Fruit fly (Drosophila melanogaster) whole organism, embryonic: ENCODE data around the gene MsrA.
A peak's percentile ranks its signal among the peaks of the same experiment; 100 is the strongest.

ENCODE experiments used
- BEAF-32 ChIP-seq: fragments of 200-800 bp; sonication (Bioruptor generic); optimal IDR thresholded peaks from 3 replicates; lab custom pipeline; 2017; ENCODE audit warnings: missing biosample characterization, missing genetic modification characterization, mild to moderate bottlenecking, moderate library complexity, missing genetic modification reagents
- Bgb ChIP-seq: fragments of 200-800 bp; sonication (Bioruptor generic); IDR thresholded peaks from 2 replicates; pipeline ENCODE4 v1.3.6; 2022; ENCODE audit warnings: missing biosample characterization, missing genetic modification characterization; ENCODE audit not compliant: partially characterized antibody
- BtbVII ChIP-seq: fragments of 200-800 bp; sonication (Bioruptor generic); optimal IDR thresholded peaks from 3 replicates; lab custom pipeline; 2017; ENCODE audit warnings: missing biosample characterization, mild to moderate bottlenecking, missing genetic modification characterization
- CG10267 ChIP-seq: fragments of 200-800 bp; sonication (Bioruptor generic); optimal IDR thresholded peaks from 2 replicates; lab custom pipeline; 2018; ENCODE audit warnings: missing biosample characterization, mild to moderate bottlenecking, missing genetic modification characterization, moderate library complexity
- CG12659 ChIP-seq: fragments of 200-800 bp; sonication (Bioruptor generic); optimal IDR thresholded peaks from 3 replicates; lab custom pipeline; 2017; ENCODE audit warnings: mild to moderate bottlenecking, missing biosample characterization, missing genetic modification reagents, missing genetic modification characterization
- CG15479 ChIP-seq: fragments of 200-800 bp; sonication (Bioruptor generic); optimal IDR thresholded peaks from 3 replicates; lab custom pipeline; 2019; ENCODE audit warnings: missing biosample characterization, mild to moderate bottlenecking, missing genetic modification characterization, moderate library complexity
- CG15514 ChIP-seq: fragments of 200-800 bp; sonication (Bioruptor generic); optimal IDR thresholded peaks from 3 replicates; lab custom pipeline; 2017; ENCODE audit warnings: missing biosample characterization, missing genetic modification characterization, mild to moderate bottlenecking, moderate library complexity, missing genetic modification reagents
- CG15601 ChIP-seq: fragments of 200-800 bp; sonication (Bioruptor generic); optimal IDR thresholded peaks from 3 replicates; lab custom pipeline; 2019; ENCODE audit warnings: missing biosample characterization, mild to moderate bottlenecking, missing genetic modification characterization, moderate library complexity
- CG17186 ChIP-seq: fragments of 200-800 bp; sonication (Bioruptor generic); optimal IDR thresholded peaks from 3 replicates; lab custom pipeline; 2017; ENCODE audit warnings: missing biosample characterization, missing genetic modification reagents, missing genetic modification characterization
- CG17829 ChIP-seq: fragments of 200-800 bp; optimal IDR thresholded peaks from 2 replicates; lab custom pipeline; 2019; ENCODE audit warnings: missing biosample characterization, mild to moderate bottlenecking, missing genetic modification characterization, moderate library complexity
- CG2116 ChIP-seq: fragments of 200-800 bp; sonication (Bioruptor generic); optimal IDR thresholded peaks from 3 replicates; lab custom pipeline; 2018; ENCODE audit warnings: missing biosample characterization, mild to moderate bottlenecking, missing genetic modification characterization
- CG2199 ChIP-seq: fragments of 200-800 bp; sonication (Bioruptor generic); IDR thresholded peaks from 3 replicates; pipeline ENCODE4 v1.3.6; 2022; ENCODE audit warnings: missing biosample characterization, missing genetic modification characterization
- CG2712 ChIP-seq: fragments of 200-800 bp; optimal IDR thresholded peaks from 3 replicates; lab custom pipeline; 2019; ENCODE audit warnings: missing biosample characterization, mild to moderate bottlenecking, missing genetic modification characterization, moderate library complexity
- CG3163 ChIP-seq: fragments of 200-800 bp; sonication (Bioruptor generic); optimal IDR thresholded peaks from 3 replicates; lab custom pipeline; 2016; ENCODE audit warnings: missing biosample characterization, missing genetic modification characterization
- CG32772 ChIP-seq: fragments of 200-800 bp; sonication (Bioruptor generic); IDR thresholded peaks from 2 replicates; pipeline ENCODE4 v1.3.6; 2022; ENCODE audit warnings: missing biosample characterization, missing genetic modification characterization
- CG34224 ChIP-seq: fragments of 200-800 bp; sonication (Bioruptor generic); IDR thresholded peaks from 3 replicates; pipeline ENCODE4 v1.3.6; 2022; ENCODE audit warnings: missing biosample characterization, missing genetic modification characterization; ENCODE audit not compliant: partially characterized antibody
- CG7271 ChIP-seq: fragments of 200-800 bp; sonication (Bioruptor generic); optimal IDR thresholded peaks from 2 replicates; lab custom pipeline; 2018; ENCODE audit warnings: missing biosample characterization, mild to moderate bottlenecking, missing genetic modification characterization, moderate library complexity
- CG7928 ChIP-seq: fragments of 200-800 bp; sonication (Bioruptor generic); optimal IDR thresholded peaks from 2 replicates; lab custom pipeline; 2017; ENCODE audit warnings: missing biosample characterization, mild to moderate bottlenecking, missing genetic modification characterization
- CG8290 ChIP-seq, 3 experiments: fragments of 200-800 bp; sonication (Bioruptor generic); optimal IDR thresholded peaks; 2 replicates each; lab custom pipeline; 2016 to 2019; ENCODE audit warnings: missing biosample characterization in 3 of 3, missing genetic modification characterization in 3 of 3, mild to moderate bottlenecking in 2 of 3, moderate library complexity in 1 of 3
- CG9797 ChIP-seq: fragments of 200-800 bp; sonication (Bioruptor generic); optimal IDR thresholded peaks from 3 replicates; lab custom pipeline; 2018; ENCODE audit warnings: missing biosample characterization, mild to moderate bottlenecking, missing genetic modification characterization
- Dll ChIP-seq: fragments of 200-800 bp; sonication (Bioruptor generic); IDR thresholded peaks from 4 replicates; pipeline ENCODE4 v1.3.6; 2022; ENCODE audit warnings: missing biosample characterization, missing genetic modification characterization; ENCODE audit not compliant: partially characterized antibody
- Doc2 ChIP-seq: fragments of 200-800 bp; sonication (Bioruptor generic); IDR thresholded peaks from 2 replicates; pipeline ENCODE4 v1.3.6; 2022; ENCODE audit warnings: missing biosample characterization, missing genetic modification characterization
- Dref ChIP-seq: fragments of 200-800 bp; sonication (Bioruptor generic); IDR thresholded peaks from 2 replicates; pipeline ENCODE4 v1.3.6; 2022; ENCODE audit warnings: missing biosample characterization, missing genetic modification characterization
- E2f1 ChIP-seq: fragments of 200-800 bp; sonication (Bioruptor generic); IDR thresholded peaks from 2 replicates; pipeline ENCODE4 v1.3.6; 2022; ENCODE audit warnings: missing biosample characterization, missing genetic modification characterization
- HLHmδ ChIP-seq: fragments of 200-800 bp; sonication (Bioruptor generic); optimal IDR thresholded peaks from 2 replicates; lab custom pipeline; 2018; ENCODE audit warnings: missing biosample characterization, mild to moderate bottlenecking, missing genetic modification characterization, moderate library complexity
- MBD-R2 ChIP-seq: fragments of 200-800 bp; sonication (Bioruptor generic); IDR thresholded peaks from 2 replicates; pipeline ENCODE4 v1.3.6; 2022; ENCODE audit warnings: missing biosample characterization, missing genetic modification characterization
- MESR4 ChIP-seq: fragments of 200-800 bp; sonication (Bioruptor generic); optimal IDR thresholded peaks from 2 replicates; lab custom pipeline; 2018; ENCODE audit warnings: missing biosample characterization, mild to moderate bottlenecking, missing genetic modification characterization, moderate library complexity
- Pdp1 ChIP-seq, 2 experiments: fragments of 200-800 bp; sonication (Bioruptor generic); optimal IDR thresholded peaks; 3 replicates each; lab custom pipeline; 2016; ENCODE audit warnings: missing biosample characterization in 2 of 2, missing genetic modification characterization in 2 of 2, mild to moderate bottlenecking in 1 of 2, moderate library complexity in 1 of 2
- Side ChIP-seq: fragments of 200-800 bp; sonication (Bioruptor generic); optimal IDR thresholded peaks from 2 replicates; lab custom pipeline; 2016; ENCODE audit warnings: missing biosample characterization, missing genetic modification characterization
- Sry-δ ChIP-seq: fragments of 200-800 bp; sonication (Bioruptor generic); optimal IDR thresholded peaks from 2 replicates; lab custom pipeline; 2016; ENCODE audit warnings: missing biosample characterization, missing genetic modification characterization
- Usf ChIP-seq: fragments of 200-800 bp; sonication (Bioruptor generic); optimal IDR thresholded peaks from 2 replicates; lab custom pipeline; 2017; ENCODE audit warnings: missing genotype, missing biosample characterization, missing genetic modification characterization
- YL-1 ChIP-seq: fragments of 200-800 bp; sonication (Bioruptor generic); optimal IDR thresholded peaks from 3 replicates; lab custom pipeline; 2017; ENCODE audit warnings: missing biosample characterization, mild to moderate bottlenecking, missing genetic modification characterization
- amos ChIP-seq: fragments of 200-800 bp; sonication (Bioruptor generic); IDR thresholded peaks from 2 replicates; pipeline ENCODE4 v1.3.6; 2022; ENCODE audit warnings: missing biosample characterization, missing genetic modification characterization; ENCODE audit not compliant: partially characterized antibody
- aop ChIP-seq: fragments of 200-800 bp; sonication (Bioruptor generic); IDR thresholded peaks from 2 replicates; pipeline ENCODE4 v1.3.6; 2022; ENCODE audit warnings: missing biosample characterization, missing genetic modification characterization
- cad ChIP-seq: fragments of >200 bp; optimal IDR thresholded peaks from 2 replicates; lab custom pipeline; 2017; ENCODE audit warnings: missing biosample characterization, missing genetic modification characterization
- crp ChIP-seq, 2 experiments: fragments of 200-800 bp; sonication (Bioruptor generic); optimal IDR thresholded peaks; 2 replicates in 1 of 2; 3 replicates in 1 of 2; lab custom pipeline; 2017; ENCODE audit warnings: missing biosample characterization in 2 of 2, missing genetic modification characterization in 2 of 2, mild to moderate bottlenecking in 1 of 2, moderate library complexity in 1 of 2
- gfzf ChIP-seq: fragments of 200-800 bp; sonication (Bioruptor generic); optimal IDR thresholded peaks from 2 replicates; lab custom pipeline; 2016; ENCODE audit warnings: missing biosample characterization, mild to moderate bottlenecking, missing genetic modification characterization, moderate library complexity
- inv ChIP-seq: fragments of 200-800 bp; sonication (Bioruptor generic); IDR thresholded peaks from 2 replicates; pipeline ENCODE4 v1.3.6; 2022; ENCODE audit warnings: missing biosample characterization, missing genetic modification characterization; ENCODE audit not compliant: partially characterized antibody
- mld ChIP-seq: fragments of 200-800 bp; sonication (Bioruptor generic); IDR thresholded peaks from 3 replicates; pipeline ENCODE4 v1.3.6; 2022; ENCODE audit warnings: missing biosample characterization, missing genetic modification characterization; ENCODE audit not compliant: partially characterized antibody
- nmo ChIP-seq: fragments of 200-800 bp; sonication (Bioruptor generic); optimal IDR thresholded peaks from 2 replicates; lab custom pipeline; 2018; ENCODE audit warnings: missing biosample characterization, mild to moderate bottlenecking, missing genetic modification characterization, moderate library complexity
- org-1 ChIP-seq: fragments of 200-800 bp; sonication (Bioruptor generic); optimal IDR thresholded peaks from 2 replicates; lab custom pipeline; 2017; ENCODE audit warnings: missing biosample characterization, missing genetic modification characterization
- phol ChIP-seq: fragments of 200-800 bp; sonication (Bioruptor generic); optimal IDR thresholded peaks from 3 replicates; lab custom pipeline; 2018; ENCODE audit warnings: missing biosample characterization, mild to moderate bottlenecking, missing genetic modification characterization, moderate library complexity
- tna ChIP-seq: fragments of 200-800 bp; sonication (Bioruptor generic); IDR thresholded peaks from 2 replicates; pipeline ENCODE4 v1.3.6; 2022; ENCODE audit warnings: missing biosample characterization, missing genetic modification characterization; ENCODE audit not compliant: partially characterized antibody
- twi ChIP-seq: fragments of 200-800 bp; optimal IDR thresholded peaks from 2 replicates; lab custom pipeline; 2019; ENCODE audit warnings: missing biosample characterization, mild to moderate bottlenecking, missing genetic modification characterization, moderate library complexity
- unc-4 ChIP-seq: fragments of 200-800 bp; sonication (Bioruptor generic); IDR thresholded peaks from 2 replicates; pipeline ENCODE4 v1.3.6; 2022; ENCODE audit warnings: missing biosample characterization, missing genetic modification characterization; ENCODE audit not compliant: partially characterized antibody
- zen ChIP-seq: fragments of 200-800 bp; sonication (Bioruptor generic); optimal IDR thresholded peaks from 3 replicates; lab custom pipeline; 2018; ENCODE audit warnings: missing biosample characterization, mild to moderate bottlenecking, missing genetic modification characterization, moderate library complexity

The MsrA gene

dm6 chr3L:15508750-15509149, 2.1 kb upstream of the MsrA start, which contains the start of gene Z600:
TSS of gene Z600 (plus strand) at chr3L:15509061.
- TF ChIP-seq inv (GFP tag; lab: Robert Waterston, UW) (peak; percentile 21; the same call in 1 of the 2 replicates), CG3163 (GFP tag; lab: Kevin White, UChicago) (no peak), cad (GFP tag; lab: Kevin White, UChicago) (peak; percentile 95), CG7271 (peak; percentile 76), mld (0 out of 3 replicates have a peak, but pooled peaks have one; percentile 16), Side (GFP tag; lab: Kevin White, UChicago) (no peak), zen (tag; lab: Kevin White, UChicago) (peak; percentile 100), tna (GFP tag; lab: Robert Waterston, UW) (0 out of 2 replicates have a peak, but pooled peaks have one; percentile 14)

dm6 chr3L:15509398-15509797, 1.5 kb upstream of the MsrA start, which contains the start of the genes gdl and gdl-ORF39:
TSS of gene gdl (plus strand) at chr3L:15509445.
TSS of gene gdl-ORF39 (plus strand) at chr3L:15509445.
- TF ChIP-seq Pdp1 (GFP tag; optimal IDR thresholded peaks at IDR 0.05; lab: Kevin White, UChicago) = peak in 1 of 2 experiments; percentile 63
- TF ChIP-seq Bgb = peak; percentile 46; the same call in 1 of the 2 replicates
- peak; percentile 64 for TF ChIP-seq Dref (GFP tag; lab: Robert Waterston, UW)
- peak; percentile 6 for TF ChIP-seq CG2712
- peak; percentile 22 for TF ChIP-seq Sry-δ
- peak; percentile 94 for TF ChIP-seq CG7928 (GFP tag; lab: Kevin White, UChicago)
- TF ChIP-seq CG32772 (GFP tag; lab: Robert Waterston, UW) = no peak
- no peak for TF ChIP-seq Doc2 (GFP tag; lab: Robert Waterston, UW)
- no peak for TF ChIP-seq BtbVII
- TF ChIP-seq CG10267 (tag; lab: Kevin White, UChicago) = peak; percentile 13
- no peak for TF ChIP-seq twi (tag; lab: Kevin White, UChicago)
- no peak for TF ChIP-seq Usf (GFP tag; lab: Kevin White, UChicago)
- peak; percentile 21 for TF ChIP-seq HLHmδ (GFP tag; lab: Kevin White, UChicago)
- no peak for TF ChIP-seq CG8290 (GFP tag; optimal IDR thresholded peaks at IDR 0.05; lab: Kevin White, UChicago)
- peak in 1 of 2 experiments; percentile 8 for TF ChIP-seq CG8290 (tag; optimal IDR thresholded peaks at IDR 0.05; lab: Kevin White, UChicago)
- TF ChIP-seq amos = no peak; the same call in 1 of the 2 replicates
- TF ChIP-seq CG12659 (GFP tag; lab: Kevin White, UChicago) = peak; percentile 12
- TF ChIP-seq CG2199 (GFP tag; lab: Robert Waterston, UW) = 0 out of 3 replicates have a peak, but pooled peaks have one; percentile 23
- TF ChIP-seq E2f1 (GFP tag; lab: Robert Waterston, UW) = no peak
- TF ChIP-seq org-1 (GFP tag; lab: Kevin White, UChicago) = no peak
- TF ChIP-seq crp (GFP tag; optimal IDR thresholded peaks at IDR 0.05; lab: Kevin White, UChicago) = peak; percentile 83 to 98
- TF ChIP-seq MBD-R2 (GFP tag; lab: Robert Waterston, UW) = peak; percentile 78
- TF ChIP-seq aop (GFP tag; lab: Robert Waterston, UW) = no peak
- TF ChIP-seq nmo (GFP tag; lab: Kevin White, UChicago) = peak; percentile 13
- TF ChIP-seq YL-1 (GFP tag; lab: Kevin White, UChicago) = peak; percentile 11
- TF ChIP-seq BEAF-32 (GFP tag; lab: Kevin White, UChicago) = peak; percentile 45
- TF ChIP-seq CG9797 (GFP tag; lab: Kevin White, UChicago) = peak; percentile 44
- TF ChIP-seq Dll (GFP tag; lab: Robert Waterston, UW) = 0 out of 4 replicates have a peak, but pooled peaks have one; percentile 31
- peak; percentile 50 for TF ChIP-seq CG2116 (GFP tag; lab: Kevin White, UChicago)
- TF ChIP-seq CG15514 = peak; percentile 65
- TF ChIP-seq CG17829 (tag; lab: Kevin White, UChicago) = peak; percentile 32
- peak; percentile 43 for TF ChIP-seq gfzf (GFP tag; lab: Kevin White, UChicago)
- TF ChIP-seq phol (tag; lab: Kevin White, UChicago) = peak; percentile 11
- peak; percentile 6 for TF ChIP-seq CG15601 (tag; lab: Kevin White, UChicago)
- peak; percentile 38 for TF ChIP-seq CG15479 (GFP tag; lab: Kevin White, UChicago)
- peak; percentile 22 for TF ChIP-seq CG17186
- peak; percentile 32; the same call in 1 of the 2 replicates for TF ChIP-seq unc-4 (GFP tag; lab: Robert Waterston, UW)
- TF ChIP-seq MESR4 = peak; percentile 31
- peak; percentile 44; the same call in 2 of the 3 replicates for TF ChIP-seq CG34224 (GFP tag; lab: Robert Waterston, UW)
